Fruit fly (Drosophila melanogaster) whole organism, embryonic: ENCODE measurements around the gene Polr1B.

Experiments
- Aef1 ChIP-seq: fragments of 200-800 bp; sonication (Bioruptor generic); IDR thresholded peaks from 3 replicates; pipeline ENCODE4 v1.3.6; 2022; ENCODE audit warnings: missing biosample characterization, missing genetic modification characterization
- CG10979 ChIP-seq: fragments of 200-800 bp; sonication (Bioruptor generic); optimal IDR thresholded peaks from 2 replicates; lab custom pipeline; 2018; ENCODE audit warnings: missing biosample characterization, mild to moderate bottlenecking, missing genetic modification characterization, moderate library complexity
- CG11247 ChIP-seq: fragments of 200-800 bp; sonication (Bioruptor generic); IDR thresholded peaks from 2 replicates; pipeline ENCODE4 v1.3.6; 2022; ENCODE audit warnings: missing biosample characterization, missing genetic modification characterization
- CG12744 ChIP-seq: fragments of 200-800 bp; sonication (Bioruptor generic); optimal IDR thresholded peaks from 2 replicates; lab custom pipeline; 2016; ENCODE audit warnings: missing biosample characterization, missing genetic modification characterization
- CG16779 ChIP-seq: fragments of 200-800 bp; sonication (Bioruptor generic); IDR thresholded peaks from 2 replicates; pipeline ENCODE4 v1.3.6; 2022; ENCODE audit warnings: missing biosample characterization, missing genetic modification characterization
- CG17328 ChIP-seq: fragments of 200-800 bp; sonication (Bioruptor generic); IDR thresholded peaks from 2 replicates; pipeline ENCODE4 v1.3.6; 2022; ENCODE audit warnings: missing biosample characterization, missing genetic modification characterization
- CG17802 ChIP-seq: fragments of 200-800 bp; sonication (Bioruptor generic); optimal IDR thresholded peaks from 2 replicates; lab custom pipeline; 2018; ENCODE audit warnings: missing biosample characterization, mild to moderate bottlenecking, missing genetic modification characterization, moderate library complexity
- CG18476 ChIP-seq: fragments of 200-800 bp; sonication (Bioruptor generic); optimal IDR thresholded peaks from 2 replicates; lab custom pipeline; 2016; ENCODE audit warnings: missing biosample characterization, mild to moderate bottlenecking, missing genetic modification characterization
- CG30020 ChIP-seq: fragments of 200-800 bp; optimal IDR thresholded peaks from 2 replicates; lab custom pipeline; 2019; ENCODE audit warnings: missing biosample characterization, mild to moderate bottlenecking, missing genetic modification characterization, moderate library complexity
- CG30403 ChIP-seq: fragments of 200-800 bp; sonication (Bioruptor generic); optimal IDR thresholded peaks from 3 replicates; lab custom pipeline; 2016; ENCODE audit warnings: missing biosample characterization, missing genetic modification characterization
- CG3065 ChIP-seq: fragments of 200-800 bp; sonication (Bioruptor generic); optimal IDR thresholded peaks from 2 replicates; lab custom pipeline; 2016; ENCODE audit warnings: missing biosample characterization, missing genetic modification characterization
- CG3163 ChIP-seq: fragments of 200-800 bp; sonication (Bioruptor generic); optimal IDR thresholded peaks from 3 replicates; lab custom pipeline; 2016; ENCODE audit warnings: missing biosample characterization, missing genetic modification characterization
- CG4360 ChIP-seq: fragments of 200-800 bp; sonication (Bioruptor generic); IDR thresholded peaks from 2 replicates; pipeline ENCODE4 v1.3.6; 2022; ENCODE audit warnings: missing biosample characterization, missing genetic modification characterization
- CG7987 ChIP-seq: fragments of 200-800 bp; sonication (Bioruptor generic); optimal IDR thresholded peaks from 2 replicates; lab custom pipeline; 2018; ENCODE audit warnings: missing biosample characterization, mild to moderate bottlenecking, missing genetic modification characterization, moderate library complexity
- CG8388 ChIP-seq: fragments of 200-800 bp; sonication (Bioruptor generic); optimal IDR thresholded peaks from 2 replicates; lab custom pipeline; 2019; ENCODE audit warnings: missing biosample characterization, mild to moderate bottlenecking, missing genetic modification characterization, moderate library complexity
- Chrac-16 ChIP-seq: fragments of 200-800 bp; sonication (Bioruptor generic); optimal IDR thresholded peaks from 3 replicates; lab custom pipeline; 2016; ENCODE audit warnings: missing biosample characterization, missing genetic modification characterization
- CoRest ChIP-seq: fragments of 200-800 bp; sonication (Bioruptor generic); optimal IDR thresholded peaks from 3 replicates; lab custom pipeline; 2018; ENCODE audit warnings: missing biosample characterization, mild to moderate bottlenecking, missing genetic modification characterization, moderate library complexity
- HLH4C ChIP-seq: fragments of 200-800 bp; sonication (Bioruptor generic); IDR thresholded peaks from 3 replicates; pipeline ENCODE4 v1.3.6; 2022; ENCODE audit warnings: missing biosample characterization, missing genetic modification characterization; ENCODE audit not compliant: partially characterized antibody
- Hr51 ChIP-seq, 2 experiments: fragments of 200-800 bp; sonication (Bioruptor generic); optimal IDR thresholded peaks; 2 replicates in 1 of 2; 3 replicates in 1 of 2; lab custom pipeline; 2016 to 2018; ENCODE audit warnings: missing biosample characterization in 2 of 2, missing genetic modification characterization in 2 of 2, mild to moderate bottlenecking in 1 of 2, moderate library complexity in 1 of 2
- Mes4 ChIP-seq: fragments of 200-800 bp; sonication (Bioruptor generic); optimal IDR thresholded peaks from 2 replicates; lab custom pipeline; 2016; ENCODE audit warnings: missing biosample characterization, missing genetic modification characterization
- Nf-YB ChIP-seq: fragments of 200-800 bp; sonication (Bioruptor generic); optimal IDR thresholded peaks from 3 replicates; lab custom pipeline; 2019; ENCODE audit warnings: missing biosample characterization, mild to moderate bottlenecking, missing genetic modification characterization, moderate library complexity
- Optix ChIP-seq: fragments of 200-800 bp; sonication (Bioruptor generic); IDR thresholded peaks from 3 replicates; pipeline ENCODE4 v1.3.6; 2022; ENCODE audit warnings: missing biosample characterization, missing genetic modification characterization
- Ravus ChIP-seq: fragments of 200-800 bp; sonication (Bioruptor generic); IDR thresholded peaks from 2 replicates; pipeline ENCODE4 v1.3.6; 2022; ENCODE audit warnings: missing biosample characterization, missing genetic modification characterization
- Scr ChIP-seq: fragments of 200-800 bp; sonication (Bioruptor generic); IDR thresholded peaks from 2 replicates; pipeline ENCODE4 v1.3.6; 2022; ENCODE audit warnings: missing biosample characterization, missing genetic modification characterization; ENCODE audit not compliant: partially characterized antibody
- Sox102F ChIP-seq: fragments of 200-800 bp; sonication (Bioruptor generic); optimal IDR thresholded peaks from 2 replicates; lab custom pipeline; 2018; ENCODE audit warnings: missing biosample characterization, mild to moderate bottlenecking, missing genetic modification characterization, moderate library complexity
- bigmax ChIP-seq: fragments of 200-800 bp; sonication (Bioruptor generic); optimal IDR thresholded peaks from 2 replicates; lab custom pipeline; 2018; ENCODE audit warnings: missing biosample characterization, mild to moderate bottlenecking, missing genetic modification characterization
- btn ChIP-seq: fragments of 200-800 bp; sonication (Bioruptor generic); optimal IDR thresholded peaks from 2 replicates; lab custom pipeline; 2016; ENCODE audit warnings: missing biosample characterization, missing genetic modification characterization
- chinmo ChIP-seq: fragments of 200-800 bp; sonication (Bioruptor generic); IDR thresholded peaks from 4 replicates; pipeline ENCODE4 v1.3.6; 2022; ENCODE audit warnings: missing biosample characterization, missing genetic modification characterization; ENCODE audit not compliant: partially characterized antibody
- cwo ChIP-seq: fragments of 200-800 bp; sonication (Bioruptor generic); optimal IDR thresholded peaks from 3 replicates; lab custom pipeline; 2017; ENCODE audit warnings: missing biosample characterization, missing genetic modification characterization, mild to moderate bottlenecking, moderate library complexity, missing genetic modification reagents
- dmrt11E ChIP-seq: fragments of 200-800 bp; sonication (Bioruptor generic); optimal IDR thresholded peaks from 3 replicates; lab custom pipeline; 2018; ENCODE audit warnings: missing biosample characterization, mild to moderate bottlenecking, missing genetic modification characterization, moderate library complexity
- dpn ChIP-seq, 2 experiments: fragments of 200-800 bp; sonication (Bioruptor generic); optimal IDR thresholded peaks; 3 replicates each; lab custom pipeline; 2016; ENCODE audit warnings: missing biosample characterization in 2 of 2, missing genetic modification characterization in 2 of 2
- eve ChIP-seq, 2 experiments: fragments of >200 bp; optimal IDR thresholded peaks; 2 replicates each; lab custom pipeline; 2017; ENCODE audit warnings: missing biosample characterization in 2 of 2, missing genetic modification characterization in 2 of 2
- ewg ChIP-seq: fragments of 200-800 bp; sonication (Bioruptor generic); optimal IDR thresholded peaks from 3 replicates; lab custom pipeline; 2017; ENCODE audit warnings: mild to moderate bottlenecking, missing biosample characterization, missing genetic modification reagents, missing genetic modification characterization
- fd102C ChIP-seq: fragments of 200-800 bp; sonication (Bioruptor generic); optimal IDR thresholded peaks from 2 replicates; lab custom pipeline; 2018; ENCODE audit warnings: missing biosample characterization, mild to moderate bottlenecking, missing genetic modification characterization, moderate library complexity
- gcm ChIP-seq: fragments of 200-800 bp; sonication (Bioruptor generic); optimal IDR thresholded peaks from 2 replicates; lab custom pipeline; 2019; ENCODE audit warnings: missing biosample characterization, mild to moderate bottlenecking, missing genetic modification characterization, moderate library complexity
- gem ChIP-seq: fragments of 200-800 bp; sonication (Bioruptor generic); optimal IDR thresholded peaks from 2 replicates; lab custom pipeline; 2019; ENCODE audit warnings: missing biosample characterization, mild to moderate bottlenecking, missing genetic modification characterization, moderate library complexity
- hb ChIP-seq: fragments of 200-800 bp; sonication (Bioruptor generic); IDR thresholded peaks from 3 replicates; pipeline ENCODE4 v1.3.6; 2022; ENCODE audit warnings: missing biosample characterization, missing genetic modification characterization; ENCODE audit not compliant: partially characterized antibody
- luna ChIP-seq: fragments of 200-800 bp; sonication (Bioruptor generic); optimal IDR thresholded peaks from 2 replicates; lab custom pipeline; 2016; ENCODE audit warnings: missing biosample characterization, missing genetic modification characterization
- nom ChIP-seq: fragments of 200-800 bp; sonication (Bioruptor generic); optimal IDR thresholded peaks from 2 replicates; lab custom pipeline; 2017; ENCODE audit warnings: missing biosample characterization, missing genetic modification characterization, mild to moderate bottlenecking, moderate library complexity, missing genetic modification reagents
- odd ChIP-seq: fragments of 200-800 bp; sonication (Bioruptor generic); optimal IDR thresholded peaks from 2 replicates; lab custom pipeline; 2017; ENCODE audit warnings: missing biosample characterization, mild to moderate bottlenecking, missing genetic modification characterization
- phol ChIP-seq: fragments of 200-800 bp; sonication (Bioruptor generic); optimal IDR thresholded peaks from 3 replicates; lab custom pipeline; 2018; ENCODE audit warnings: missing biosample characterization, mild to moderate bottlenecking, missing genetic modification characterization, moderate library complexity
- schlank ChIP-seq: fragments of 200-800 bp; sonication (Bioruptor generic); optimal IDR thresholded peaks from 2 replicates; lab custom pipeline; 2018; ENCODE audit warnings: missing biosample characterization, mild to moderate bottlenecking, missing genetic modification characterization
- slou ChIP-seq: fragments of 200-800 bp; sonication (Bioruptor generic); optimal IDR thresholded peaks from 3 replicates; lab custom pipeline; 2016; ENCODE audit warnings: missing biosample characterization, missing genetic modification characterization
- stwl ChIP-seq: fragments of 200-800 bp; sonication (Bioruptor generic); optimal IDR thresholded peaks from 3 replicates; lab custom pipeline; 2018; ENCODE audit warnings: missing biosample characterization, mild to moderate bottlenecking, missing genetic modification characterization, moderate library complexity
- wek ChIP-seq: fragments of 200-800 bp; sonication (Bioruptor generic); optimal IDR thresholded peaks from 3 replicates; lab custom pipeline; 2018; ENCODE audit warnings: missing biosample characterization, mild to moderate bottlenecking, missing genetic modification characterization, moderate library complexity
- zen ChIP-seq: fragments of 200-800 bp; sonication (Bioruptor generic); optimal IDR thresholded peaks from 3 replicates; lab custom pipeline; 2018; ENCODE audit warnings: missing biosample characterization, mild to moderate bottlenecking, missing genetic modification characterization, moderate library complexity
- zfh1 ChIP-seq: fragments of 200-800 bp; sonication (Bioruptor generic); IDR thresholded peaks from 3 replicates; pipeline ENCODE4 v1.3.6; 2022; ENCODE audit warnings: missing biosample characterization, missing genetic modification characterization

Gene Polr1B

dm6 chr2L:414593-415399 lies 10.7 kb downstream of the Polr1B start, which contains the start of the genes AP-2alpha and ebi (continued):
- TF ChIP-seq CoRest (tag; lab: Kevin White, UChicago), result peak; percentile 93
- TF ChIP-seq hb (GFP tag; lab: Robert Waterston, UW), result no peak
- TF ChIP-seq gcm (GFP tag; lab: Kevin White, UChicago), result peak; percentile 65
- TF ChIP-seq ewg (GFP tag; lab: Kevin White, UChicago), result peak; percentile 89
- peak; percentile 63 for TF ChIP-seq Nf-YB (GFP tag; lab: Kevin White, UChicago)
- peak; percentile 49 for TF ChIP-seq cwo
- TF ChIP-seq CG7987 (GFP tag; lab: Kevin White, UChicago), result no peak
- TF ChIP-seq CG4360 (GFP tag; lab: Robert Waterston, UW), result no peak
- TF ChIP-seq btn (GFP tag; lab: Kevin White, UChicago), result peak; percentile 80
- peak; percentile 94 for TF ChIP-seq dpn (GFP tag; optimal IDR thresholded peaks at IDR 0.05; lab: Kevin White, UChicago)
- peak; percentile 81 for TF ChIP-seq Optix (GFP tag; lab: Robert Waterston, UW)
- TF ChIP-seq CG16779 (GFP tag; lab: Robert Waterston, UW), result 0 out of 2 replicates have a peak, but pooled peaks have one; percentile 59
- TF ChIP-seq phol (tag; lab: Kevin White, UChicago), result peak; percentile 98
- TF ChIP-seq luna (GFP tag; lab: Kevin White, UChicago), result peak; percentile 67
- no peak; the same call in 1 of the 2 replicates for TF ChIP-seq Scr (GFP tag; lab: Robert Waterston, UW)
- peak; percentile 76 for TF ChIP-seq CG10979 (tag; lab: Kevin White, UChicago)
- peak; percentile 74 for TF ChIP-seq CG30020
- peak; percentile 60 for TF ChIP-seq odd
- peak; percentile 55 for TF ChIP-seq nom (GFP tag; lab: Kevin White, UChicago)
- peak; percentile 73 for TF ChIP-seq CG18476 (GFP tag; lab: Kevin White, UChicago)
- TF ChIP-seq wek, result no peak
- TF ChIP-seq CG3065, result peak; percentile 69
- no peak for TF ChIP-seq fd102C (GFP tag; lab: Kevin White, UChicago)
- TF ChIP-seq Aef1 (GFP tag; lab: Robert Waterston, UW), result peak; percentile 92
- peak; percentile 93 for TF ChIP-seq Chrac-16 (GFP tag; lab: Kevin White, UChicago)
- TF ChIP-seq Mes4 (GFP tag; lab: Kevin White, UChicago), result peak; percentile 91
- TF ChIP-seq CG17328 (GFP tag; lab: Robert Waterston, UW), result peak; percentile 81
- peak; percentile 39; the same call in 1 of the 2 replicates for TF ChIP-seq Ravus (GFP tag; lab: Robert Waterston, UW)
- TF ChIP-seq CG12744 (GFP tag; lab: Kevin White, UChicago), result peak; percentile 90
- peak; percentile 83 for TF ChIP-seq zfh1 (GFP tag; lab: Robert Waterston, UW)
- TF ChIP-seq dmrt11E (tag; lab: Kevin White, UChicago), result peak; percentile 84
- TF ChIP-seq Hr51 (GFP tag; optimal IDR thresholded peaks at IDR 0.05; lab: Kevin White, UChicago), result peak; percentile 74 to 90
- peak; percentile 76 for TF ChIP-seq CG11247 (GFP tag; lab: Robert Waterston, UW)
- TF ChIP-seq CG3163 (GFP tag; lab: Kevin White, UChicago), result peak; percentile 86
- 0 out of 4 replicates have a peak, but pooled peaks have one; percentile 19 for TF ChIP-seq chinmo (GFP tag; lab: Robert Waterston, UW)
- TF ChIP-seq CG8388 (GFP tag; lab: Kevin White, UChicago), result peak; percentile 68
- TF ChIP-seq Sox102F (GFP tag; lab: Kevin White, UChicago), result no peak
- TF ChIP-seq eve (GFP tag; optimal IDR thresholded peaks at IDR 0.05; lab: Kevin White, UChicago), result peak in 1 of 2 experiments; percentile 58
- TF ChIP-seq schlank (tag; lab: Kevin White, UChicago), result peak; percentile 67
- peak; percentile 78 for TF ChIP-seq zen (tag; lab: Kevin White, UChicago)
- TF ChIP-seq CG30403 (GFP tag; lab: Kevin White, UChicago), result peak; percentile 94
- peak; percentile 28 for TF ChIP-seq CG17802
- peak; percentile 92 for TF ChIP-seq gem (tag; lab: Kevin White, UChicago)
- peak; percentile 86 for TF ChIP-seq slou (GFP tag; lab: Kevin White, UChicago)
- no peak for TF ChIP-seq HLH4C (GFP tag; lab: Robert Waterston, UW)
- no peak for TF ChIP-seq bigmax (GFP tag; lab: Kevin White, UChicago)
- peak; percentile 23 for TF ChIP-seq stwl (tag; lab: Kevin White, UChicago)
